Fruit fly (Drosophila melanogaster): ENCODE results near the gene schlank.

DNA sequence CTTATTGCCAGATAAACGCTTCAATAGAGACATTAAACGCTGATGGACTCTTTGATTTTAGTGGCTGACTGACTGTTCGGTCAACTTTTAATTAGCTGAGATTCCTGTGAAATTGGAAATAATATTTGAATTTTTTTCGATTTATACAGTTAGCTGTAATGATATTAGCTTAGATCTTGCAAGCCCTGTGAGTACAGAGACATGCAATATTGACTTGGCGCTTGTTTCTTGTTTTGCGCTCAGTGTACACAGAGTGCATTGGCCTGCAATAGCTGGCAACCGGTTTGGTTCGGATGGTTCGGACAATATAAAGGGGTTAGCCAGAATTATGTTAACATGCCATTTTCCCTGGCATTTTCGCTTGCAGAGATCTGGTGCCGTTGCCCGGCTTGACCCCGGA is 38.3 kb upstream of the schlank start:
- TF ChIP-seq rn (GFP tag; IDR thresholded peaks at IDR 0.05) (no peak), CG13204 (GFP tag; optimal IDR thresholded peaks at IDR 0.05) (no peak), D1 (tag; optimal IDR thresholded peaks at IDR 0.05) (no peak), CG12605 (GFP tag; IDR thresholded peaks at IDR 0.05) (no peak), EcR (GFP tag; optimal IDR thresholded peaks at IDR 0.05) (peak; percentile 94), CG32121 (GFP tag; IDR thresholded peaks at IDR 0.05) (0 out of 2 replicates have a peak, but pooled peaks have one; percentile 34), Pif1A (GFP tag; optimal IDR thresholded peaks at IDR 0.05) (peak; percentile 21), CG8301 (tag; optimal IDR thresholded peaks at IDR 0.05) (peak; percentile 28), Pif1B (GFP tag; optimal IDR thresholded peaks at IDR 0.05) (peak; percentile 24), CG17806 (tag; optimal IDR thresholded peaks at IDR 0.05) (no peak), Ets98B (GFP tag; IDR thresholded peaks at IDR 0.05) (no peak), Snoo (tag; optimal IDR thresholded peaks at IDR 0.05) (no peak), CG10348 (GFP tag; IDR thresholded peaks at IDR 0.05) (no peak), gl (tag; optimal IDR thresholded peaks at IDR 0.05) (no peak)
